Worm (Caenorhabditis elegans): Measurements from ENCODE around the gene jmjd-1.2.

DNA sequence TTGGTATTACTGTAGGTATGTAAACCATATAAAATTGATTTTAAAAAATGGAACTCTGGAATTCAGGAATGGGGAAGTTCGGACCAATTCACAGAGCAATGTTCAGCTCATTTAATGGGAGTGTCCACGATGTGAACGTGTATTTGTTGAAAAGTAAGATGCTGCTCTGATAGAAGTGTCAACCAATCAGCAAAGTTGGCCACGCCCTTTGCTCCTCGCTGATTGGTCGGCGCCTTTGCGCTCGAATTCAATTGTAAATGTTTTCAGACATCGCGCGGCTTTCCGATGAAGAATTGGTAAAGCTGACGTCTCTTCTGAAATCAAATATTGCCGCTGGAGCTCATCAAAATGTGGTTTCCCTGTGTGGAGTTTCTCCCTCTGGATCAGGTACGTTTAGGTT, 22.4 kb downstream of the jmjd-1.2 start:
- TF ChIP-seq nhr-237 (tag; optimal IDR thresholded peaks at IDR 0.05) (no peak), nhr-12 (tag; optimal IDR thresholded peaks at IDR 0.05) (no peak)
